Fruit fly (Drosophila melanogaster): Measurements from ENCODE around the gene Gba1a.
A peak's percentile ranks its signal among the peaks of the same experiment; 100 is the strongest.

Gba1a gene

dm6 chr3R:23679911-23680336, 20.5 kb upstream of the Gba1a start, which contains the start of gene eIF3d1 (continued):
- no peak for TF ChIP-seq run (tag; optimal IDR thresholded peaks at IDR 0.05)
- TF ChIP-seq CoRest (tag; optimal IDR thresholded peaks at IDR 0.05): peak; percentile 53
- TF ChIP-seq CG6254 (GFP tag; optimal IDR thresholded peaks at IDR 0.05): no peak
- TF ChIP-seq Rx (GFP tag; IDR thresholded peaks at IDR 0.05): no peak
- peak; percentile 41 for TF ChIP-seq Bdp1 (GFP tag; optimal IDR thresholded peaks at IDR 0.05)
- no peak for TF ChIP-seq CG43689 (GFP tag; IDR thresholded peaks at IDR 0.05)
- no peak for TF ChIP-seq Dip3 (GFP tag; optimal IDR thresholded peaks at IDR 0.05)
- peak; percentile 25 for TF ChIP-seq Scr (GFP tag; IDR thresholded peaks at IDR 0.05; ENCODE audit: partially characterized antibody)
- peak; percentile 31 for TF ChIP-seq CG17186 (GFP tag; optimal IDR thresholded peaks at IDR 0.05)
- peak; percentile 98 for TF ChIP-seq Dp (GFP tag; optimal IDR thresholded peaks at IDR 0.05)
- TF ChIP-seq CG8765 (GFP tag; IDR thresholded peaks at IDR 0.05): 0 out of 2 replicates have a peak, but pooled peaks have one; percentile 27
- TF ChIP-seq CG12299 (tag; optimal IDR thresholded peaks at IDR 0.05): no peak
- TF ChIP-seq CG8290 (GFP tag; optimal IDR thresholded peaks at IDR 0.05): peak; percentile 12
- no peak for TF ChIP-seq CG8290 (tag; optimal IDR thresholded peaks at IDR 0.05)

- no peak for TF ChIP-seq CG5245 (GFP tag; optimal IDR thresholded peaks at IDR 0.05)
- no peak for TF ChIP-seq chn (GFP tag; optimal IDR thresholded peaks at IDR 0.05)
- no peak for TF ChIP-seq CG6175 (GFP tag; IDR thresholded peaks at IDR 0.05)
- no peak for TF ChIP-seq CG2889 (GFP tag; IDR thresholded peaks at IDR 0.05)
- no peak for TF ChIP-seq maf-S (GFP tag; optimal IDR thresholded peaks at IDR 0.05)
- TF ChIP-seq sima (GFP tag; optimal IDR thresholded peaks at IDR 0.05): no peak
- no peak for TF ChIP-seq CG2129 (GFP tag; IDR thresholded peaks at IDR 0.05; ENCODE audit: partially characterized antibody)
- no peak for TF ChIP-seq CG13296 (GFP tag; optimal IDR thresholded peaks at IDR 0.05)
- TF ChIP-seq emc (GFP tag; optimal IDR thresholded peaks at IDR 0.05): no peak
- TF ChIP-seq CG12236 (GFP tag; optimal IDR thresholded peaks at IDR 0.05): no peak
- TF ChIP-seq ERR (GFP tag; optimal IDR thresholded peaks at IDR 0.05): no peak
- TF ChIP-seq jing (GFP tag; optimal IDR thresholded peaks at IDR 0.05): no peak
- no peak for TF ChIP-seq pita (GFP tag; optimal IDR thresholded peaks at IDR 0.05)
- no peak for TF ChIP-seq NFAT (GFP tag; IDR thresholded peaks at IDR 0.05)
- TF ChIP-seq GATAe (GFP tag; conservative IDR thresholded peaks at IDR 0.05): no peak
- no peak for TF ChIP-seq Hmr (GFP tag; optimal IDR thresholded peaks at IDR 0.05)
Measured at dm6 chr3R:23682203-23682602, 18.2 kb upstream of the Gba1a start, which contains the start of gene CG16710. Gene CG16710, plus strand, starts transcription at chr3R:23682503.

- TF ChIP-seq mirr (GFP tag; optimal IDR thresholded peaks at IDR 0.05) (no peak), CG13894 (tag; optimal IDR thresholded peaks at IDR 0.05) (no peak), CG2199 (GFP tag; IDR thresholded peaks at IDR 0.05) (no peak), tx (GFP tag; optimal IDR thresholded peaks at IDR 0.05) (no peak), zfh1 (GFP tag; IDR thresholded peaks at IDR 0.05) (no peak), insv (GFP tag; optimal IDR thresholded peaks at IDR 0.05) (no peak), emc (GFP tag; optimal IDR thresholded peaks at IDR 0.05) (no peak), tup (GFP tag; optimal IDR thresholded peaks at IDR 0.05) (no peak), Bdp1 (GFP tag; optimal IDR thresholded peaks at IDR 0.05) (no peak), CG10543 (GFP tag; optimal IDR thresholded peaks at IDR 0.05) (no peak), CG42726 (GFP tag; IDR thresholded peaks at IDR 0.05; ENCODE audit: partially characterized antibody) (no peak), Bteb2 (GFP tag; optimal IDR thresholded peaks at IDR 0.05) (no peak), H15 (GFP tag; IDR thresholded peaks at IDR 0.05) (no peak), CG17802 (tag; optimal IDR thresholded peaks at IDR 0.05) (no peak), CG8290 (GFP tag; optimal IDR thresholded peaks at IDR 0.05) (no peak), CG8290 (tag; optimal IDR thresholded peaks at IDR 0.05) (no peak), CG10431 (GFP tag; optimal IDR thresholded peaks at IDR 0.05) (no peak)
Measured at dm6 chr3R:23683757-23684156, 16.7 kb upstream of the Gba1a start, which contains the start of gene CG18754. Gene CG18754, plus strand, starts transcription at chr3R:23684057.
